Worm (Caenorhabditis elegans): ENCODE results near the gene R07B7.2.

The R07B7.2 gene

DNA sequence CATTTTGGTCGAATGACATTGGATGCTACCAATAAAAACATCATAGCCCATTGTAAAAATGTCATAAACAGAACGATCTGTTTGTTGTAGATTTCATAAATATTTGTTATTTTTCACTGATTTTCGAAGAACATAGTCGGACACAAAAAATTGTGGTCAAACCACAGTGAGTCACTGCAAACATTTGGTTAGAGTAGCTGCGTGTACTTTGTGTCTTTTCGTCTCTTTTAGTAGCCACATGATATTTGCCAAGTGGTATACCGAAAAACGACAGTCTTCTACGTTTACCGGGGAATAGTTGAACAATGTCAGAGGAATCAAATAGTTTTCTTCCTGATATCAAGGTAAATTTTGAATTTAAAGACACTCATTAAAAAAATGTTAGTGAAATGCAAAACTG is 32.2 kb upstream of the R07B7.2 start, which contains the start of gene nhr-206:
TSS of gene nhr-206 (plus strand) at position 248 of the 400 bp plus-strand sequence.
- no peak for TF ChIP-seq nhr-237 (tag; optimal IDR thresholded peaks at IDR 0.05)
- TF ChIP-seq nhr-77 (tag; optimal IDR thresholded peaks at IDR 0.05), result no peak
- TF ChIP-seq sma-9 (GFP tag; optimal IDR thresholded peaks at IDR 0.05), result peak; percentile 56
- no peak for TF ChIP-seq sma-9 (tag; optimal IDR thresholded peaks at IDR 0.05)
- TF ChIP-seq nhr-25 (tag; optimal IDR thresholded peaks at IDR 0.05), result peak; percentile 12
- no peak for TF ChIP-seq lin-13 (GFP tag; optimal IDR thresholded peaks at IDR 0.05)
- TF ChIP-seq mbf-1 (tag; optimal IDR thresholded peaks at IDR 0.05), result no peak
- TF ChIP-seq blmp-1 (tag; optimal IDR thresholded peaks at IDR 0.05; ENCODE audit: insufficient read depth), result no peak
- TF ChIP-seq fos-1 (tag; optimal IDR thresholded peaks at IDR 0.05), result peak; percentile 85
- no peak for TF ChIP-seq ztf-4 (tag; optimal IDR thresholded peaks at IDR 0.05)
- peak; percentile 21 for TF ChIP-seq sma-3 (GFP tag; optimal IDR thresholded peaks at IDR 0.05)
- no peak for TF ChIP-seq peb-1 (tag; optimal IDR thresholded peaks at IDR 0.05)
- peak; percentile 67 for TF ChIP-seq crh-2 (tag; optimal IDR thresholded peaks at IDR 0.05)
- peak; percentile 7 for TF ChIP-seq F13H6.1 (tag; optimal IDR thresholded peaks at IDR 0.05)
- peak; percentile 71 for TF ChIP-seq nhr-129 (tag; optimal IDR thresholded peaks at IDR 0.05)

DNA sequence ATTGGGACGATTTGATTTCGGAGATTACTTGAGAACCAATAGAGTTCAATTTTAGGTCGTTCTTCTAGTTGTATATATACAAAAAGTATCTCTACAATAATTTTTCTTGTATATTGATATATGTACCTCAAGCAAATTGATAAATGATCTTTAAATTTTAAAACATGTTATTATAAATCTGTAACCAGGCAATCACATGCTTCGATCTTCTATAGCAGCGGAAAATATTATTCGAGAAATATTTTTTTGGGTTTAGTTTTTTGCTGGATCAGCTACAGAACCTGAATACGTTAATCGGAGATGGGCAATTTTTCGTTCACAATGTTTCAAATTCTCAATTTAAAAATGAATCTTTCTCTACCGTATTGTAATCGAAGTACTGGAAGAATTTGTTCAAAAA is 29.2 kb upstream of the R07B7.2 start, which contains the start of gene R07B7.12:
TSS of gene R07B7.12 (plus strand) at position 301 of the 400 bp plus-strand sequence.
- TF ChIP-seq nhr-6 (tag; optimal IDR thresholded peaks at IDR 0.05) (no peak), mbf-1 (tag; optimal IDR thresholded peaks at IDR 0.05) (no peak), nhr-11 (tag; optimal IDR thresholded peaks at IDR 0.05) (no peak)

DNA sequence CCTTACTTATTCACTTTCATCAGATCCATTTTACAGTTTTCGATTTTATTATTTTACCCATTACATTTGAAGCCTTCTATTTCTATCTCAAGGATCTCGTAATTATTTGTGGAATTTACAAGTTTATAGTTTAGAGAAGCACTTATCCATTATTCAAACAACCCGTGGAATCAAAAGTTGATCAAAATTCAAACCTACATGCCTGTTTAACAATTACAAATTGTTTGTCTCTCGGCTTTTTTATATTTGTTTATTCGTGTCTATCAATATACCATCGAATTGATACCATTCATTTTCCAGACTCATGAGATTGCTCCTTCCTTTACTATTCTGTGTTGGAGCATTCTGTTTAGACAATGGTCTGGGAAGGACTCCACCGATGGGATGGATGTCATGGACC is 27.4 kb upstream of the R07B7.2 start, which contains the start of gene gana-1:
TSS of gene gana-1 (plus strand) at position 301 of the 400 bp plus-strand sequence.
- TF ChIP-seq elt-1 (tag; optimal IDR thresholded peaks at IDR 0.05) (no peak), ceh-82 (tag; optimal IDR thresholded peaks at IDR 0.05) (no peak), unc-62 (GFP tag; optimal IDR thresholded peaks at IDR 0.05) (no peak), zag-1 (tag; optimal IDR thresholded peaks at IDR 0.05) (no peak), unc-55 (GFP tag; optimal IDR thresholded peaks at IDR 0.05) (no peak), ztf-4 (tag; optimal IDR thresholded peaks at IDR 0.05) (no peak), ama-1 (optimal IDR thresholded peaks at IDR 0.05) (no peak), blmp-1 (tag; optimal IDR thresholded peaks at IDR 0.05; ENCODE audit: insufficient read depth) (no peak), mab-5 (tag; optimal IDR thresholded peaks at IDR 0.05) (no peak), unc-39 (tag; optimal IDR thresholded peaks at IDR 0.05) (no peak), lin-39 (tag; optimal IDR thresholded peaks at IDR 0.05) (no peak), lin-13 (GFP tag; optimal IDR thresholded peaks at IDR 0.05) (no peak), snpc-4 (tag; optimal IDR thresholded peaks at IDR 0.05) (no peak), mdl-1 (tag; optimal IDR thresholded peaks at IDR 0.05) (no peak), ztf-11 (tag; optimal IDR thresholded peaks at IDR 0.05) (no peak), gmeb-1 (tag; optimal IDR thresholded peaks at IDR 0.05) (no peak), mbf-1 (tag; optimal IDR thresholded peaks at IDR 0.05) (no peak), nhr-25 (tag; optimal IDR thresholded peaks at IDR 0.05) (no peak), dmd-4 (tag; optimal IDR thresholded peaks at IDR 0.05) (no peak), ztf-1 (GFP tag; conservative IDR thresholded peaks at IDR 0.05) (no peak)

DNA sequence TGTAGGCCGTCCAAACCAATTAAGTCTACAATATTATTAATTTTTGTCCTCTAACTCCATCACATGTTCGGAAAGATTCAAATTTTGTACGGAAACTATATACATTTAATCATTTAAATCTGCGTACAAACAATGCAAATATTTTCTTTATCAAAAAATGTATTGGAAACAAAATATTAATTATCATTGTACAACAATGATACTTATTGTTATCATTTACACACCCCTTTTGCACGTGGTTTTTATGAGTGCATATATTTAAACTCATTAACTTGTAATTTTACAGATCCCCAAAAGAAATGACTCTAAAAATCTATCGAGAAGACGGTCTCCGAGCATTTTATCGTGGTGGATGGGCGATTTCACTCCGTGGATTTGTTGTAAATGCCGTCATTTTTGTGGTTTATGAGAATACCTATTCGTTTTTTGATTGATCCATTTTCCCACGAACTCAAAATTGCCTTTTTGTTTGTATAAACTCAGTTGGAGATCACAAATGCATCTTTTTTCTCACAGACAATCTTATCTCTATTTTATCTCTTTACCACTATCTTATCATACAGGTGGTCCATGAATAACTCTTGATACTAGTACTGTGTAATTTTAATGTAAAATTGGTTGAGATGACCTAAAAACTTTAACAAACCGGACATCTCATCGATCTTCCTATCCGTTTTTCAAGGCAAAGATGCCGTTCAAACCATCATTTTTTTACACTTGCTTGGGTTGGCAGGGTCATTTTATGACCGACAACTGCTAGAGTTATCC is 26.5 kb upstream of the R07B7.2 start:
- no peak for TF ChIP-seq C34F6.9 (tag; optimal IDR thresholded peaks at IDR 0.05)
- peak; percentile 16 for TF ChIP-seq fos-1 (tag; optimal IDR thresholded peaks at IDR 0.05)

DNA sequence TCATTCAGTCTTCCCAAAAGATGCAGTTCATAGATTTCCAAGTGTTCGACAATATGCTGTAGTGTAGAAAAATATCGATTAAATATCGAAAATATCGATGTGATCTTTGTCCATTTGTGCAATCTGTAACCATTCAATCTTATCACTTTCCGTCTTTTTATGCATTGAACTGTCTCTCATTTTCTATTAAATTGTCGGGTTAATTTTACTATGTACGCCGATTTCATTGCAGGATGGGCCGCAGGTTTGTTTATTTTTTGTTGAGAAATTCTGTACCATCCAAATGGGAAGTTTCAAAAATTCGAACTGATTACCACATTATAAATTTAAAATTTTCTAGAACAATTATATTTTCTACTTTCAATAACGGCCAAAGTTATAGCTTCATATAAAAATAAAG is 24.7 kb upstream of the R07B7.2 start, which contains the start of gene R07B7.8:
TSS of gene R07B7.8 (minus strand) at position 101 of the 400 bp plus-strand sequence.
- no peak for TF ChIP-seq ceh-82 (tag; optimal IDR thresholded peaks at IDR 0.05)
- no peak for TF ChIP-seq nhr-23 (tag; optimal IDR thresholded peaks at IDR 0.05)
- no peak for TF ChIP-seq nhr-6 (tag; optimal IDR thresholded peaks at IDR 0.05)
- TF ChIP-seq elt-3 (tag; optimal IDR thresholded peaks at IDR 0.05), result no peak
- TF ChIP-seq sem-4 (tag; optimal IDR thresholded peaks at IDR 0.05), result no peak
- no peak for TF ChIP-seq ztf-1 (GFP tag; conservative IDR thresholded peaks at IDR 0.05)
- TF ChIP-seq nhr-11 (tag; optimal IDR thresholded peaks at IDR 0.05), result no peak
- no peak for TF ChIP-seq unc-62 (GFP tag; optimal IDR thresholded peaks at IDR 0.05)
